Fruit fly (Drosophila melanogaster) whole organism, embryonic: Measurements from ENCODE around the gene Cp190.

ENCODE experiments used
- Asciz ChIP-seq: fragments of 200-800 bp; sonication (Bioruptor generic); optimal IDR thresholded peaks from 2 replicates; lab custom pipeline; 2017; ENCODE audit warnings: missing biosample characterization, mild to moderate bottlenecking, missing genetic modification characterization, missing genetic modification reagents
- Atf3 ChIP-seq: fragments of 200-800 bp; sonication (Bioruptor generic); optimal IDR thresholded peaks from 3 replicates; lab custom pipeline; 2016; ENCODE audit warnings: missing biosample characterization, missing genetic modification characterization
- CG10209 ChIP-seq: fragments of 200-800 bp; sonication (Bioruptor generic); optimal IDR thresholded peaks from 3 replicates; lab custom pipeline; 2017; ENCODE audit warnings: missing biosample characterization, mild to moderate bottlenecking, missing genetic modification characterization, missing genetic modification reagents
- CG10321 ChIP-seq: fragments of 200-800 bp; sonication (Bioruptor generic); IDR thresholded peaks from 2 replicates; pipeline ENCODE4 v1.3.6; 2022; ENCODE audit warnings: missing biosample characterization, missing genetic modification characterization
- CG10431 ChIP-seq: fragments of 200-800 bp; sonication (Bioruptor generic); optimal IDR thresholded peaks from 3 replicates; lab custom pipeline; 2018; ENCODE audit warnings: missing biosample characterization, mild to moderate bottlenecking, missing genetic modification characterization
- CG10565 ChIP-seq: fragments of 200-800 bp; sonication (Bioruptor generic); optimal IDR thresholded peaks from 3 replicates; lab custom pipeline; 2016; ENCODE audit warnings: missing biosample characterization, mild to moderate bottlenecking, missing genetic modification characterization
- CG14965 ChIP-seq: fragments of 200-800 bp; sonication (Bioruptor generic); optimal IDR thresholded peaks from 2 replicates; lab custom pipeline; 2016; ENCODE audit warnings: missing biosample characterization, missing genetic modification characterization, borderline replicate concordance
- CG15514 ChIP-seq: fragments of 200-800 bp; sonication (Bioruptor generic); optimal IDR thresholded peaks from 3 replicates; lab custom pipeline; 2017; ENCODE audit warnings: missing biosample characterization, missing genetic modification characterization, mild to moderate bottlenecking, moderate library complexity, missing genetic modification reagents
- CG17186 ChIP-seq: fragments of 200-800 bp; sonication (Bioruptor generic); optimal IDR thresholded peaks from 3 replicates; lab custom pipeline; 2017; ENCODE audit warnings: missing biosample characterization, missing genetic modification reagents, missing genetic modification characterization
- CG17912 ChIP-seq: fragments of 200-800 bp; sonication (Bioruptor generic); optimal IDR thresholded peaks from 2 replicates; lab custom pipeline; 2018; ENCODE audit warnings: missing biosample characterization, mild to moderate bottlenecking, missing genetic modification characterization
- CG1832 ChIP-seq: fragments of 200-800 bp; sonication (Bioruptor generic); optimal IDR thresholded peaks from 2 replicates; lab custom pipeline; 2017; ENCODE audit warnings: missing biosample characterization, mild to moderate bottlenecking, missing genetic modification characterization, inconsistent platforms
- CG18619 ChIP-seq: fragments of 200-800 bp; sonication (Bioruptor generic); optimal IDR thresholded peaks from 3 replicates; lab custom pipeline; 2017; ENCODE audit warnings: missing biosample characterization, mild to moderate bottlenecking, missing genetic modification characterization
- CG2712 ChIP-seq: fragments of 200-800 bp; optimal IDR thresholded peaks from 3 replicates; lab custom pipeline; 2019; ENCODE audit warnings: missing biosample characterization, mild to moderate bottlenecking, missing genetic modification characterization, moderate library complexity
- CG32767 ChIP-seq: fragments of 200-800 bp; sonication (Bioruptor generic); IDR thresholded peaks from 2 replicates; pipeline ENCODE4 v1.3.6; 2022; ENCODE audit warnings: missing biosample characterization, missing genetic modification characterization
- CG34422 ChIP-seq: fragments of 200-800 bp; sonication (Bioruptor generic); IDR thresholded peaks from 3 replicates; pipeline ENCODE4 v1.3.6; 2022; ENCODE audit warnings: missing biosample characterization, missing genetic modification characterization
- CG4360 ChIP-seq: fragments of 200-800 bp; sonication (Bioruptor generic); IDR thresholded peaks from 2 replicates; pipeline ENCODE4 v1.3.6; 2022; ENCODE audit warnings: missing biosample characterization, missing genetic modification characterization
- CG7372 ChIP-seq: fragments of 200-800 bp; sonication (Bioruptor generic); IDR thresholded peaks from 2 replicates; pipeline ENCODE4 v1.3.6; 2022; ENCODE audit warnings: missing biosample characterization, missing genetic modification characterization
- CG7745 ChIP-seq: fragments of 200-800 bp; sonication (Bioruptor generic); optimal IDR thresholded peaks from 2 replicates; lab custom pipeline; 2018; ENCODE audit warnings: missing biosample characterization, mild to moderate bottlenecking, missing genetic modification characterization, moderate library complexity
- CG7928 ChIP-seq: fragments of 200-800 bp; sonication (Bioruptor generic); optimal IDR thresholded peaks from 2 replicates; lab custom pipeline; 2017; ENCODE audit warnings: missing biosample characterization, mild to moderate bottlenecking, missing genetic modification characterization
- CG8089 ChIP-seq: fragments of 200-800 bp; sonication (Bioruptor generic); optimal IDR thresholded peaks from 3 replicates; lab custom pipeline; 2016; ENCODE audit warnings: missing biosample characterization, missing genetic modification characterization
- CG8359 ChIP-seq: fragments of 200-800 bp; sonication (Bioruptor generic); optimal IDR thresholded peaks from 2 replicates; lab custom pipeline; 2017; ENCODE audit warnings: missing biosample characterization, mild to moderate bottlenecking, missing genetic modification characterization, borderline replicate concordance
- CkIIα-i1 ChIP-seq: fragments of 200-800 bp; sonication (Bioruptor generic); IDR thresholded peaks from 2 replicates; pipeline ENCODE4 v1.3.6; 2022; ENCODE audit warnings: missing biosample characterization, missing genetic modification characterization
- Dad ChIP-seq: fragments of 200-800 bp; sonication (Bioruptor generic); optimal IDR thresholded peaks from 3 replicates; lab custom pipeline; 2016; ENCODE audit warnings: missing biosample characterization, missing genetic modification characterization
- Dip2 ChIP-seq: fragments of 200-800 bp; sonication (Bioruptor generic); IDR thresholded peaks from 2 replicates; pipeline ENCODE4 v1.3.6; 2022; ENCODE audit warnings: missing biosample characterization, missing genetic modification characterization
- Dref ChIP-seq: fragments of 200-800 bp; sonication (Bioruptor generic); IDR thresholded peaks from 2 replicates; pipeline ENCODE4 v1.3.6; 2022; ENCODE audit warnings: missing biosample characterization, missing genetic modification characterization
- HLH3B ChIP-seq: fragments of 200-800 bp; sonication (Bioruptor generic); IDR thresholded peaks from 2 replicates; pipeline ENCODE4 v1.3.6; 2022; ENCODE audit warnings: missing biosample characterization, missing genetic modification characterization
- Lhr ChIP-seq: fragments of 200-800 bp; sonication (Bioruptor generic); optimal IDR thresholded peaks from 3 replicates; lab custom pipeline; 2017; ENCODE audit warnings: mild to moderate bottlenecking, missing biosample characterization, missing genetic modification reagents, missing genetic modification characterization
- Mes4 ChIP-seq: fragments of 200-800 bp; sonication (Bioruptor generic); optimal IDR thresholded peaks from 2 replicates; lab custom pipeline; 2016; ENCODE audit warnings: missing biosample characterization, missing genetic modification characterization
- NC2α ChIP-seq: fragments of 200-800 bp; sonication (Bioruptor generic); optimal IDR thresholded peaks from 2 replicates; lab custom pipeline; 2016; ENCODE audit warnings: missing biosample characterization, missing genetic modification characterization
- Nf-YB ChIP-seq: fragments of 200-800 bp; sonication (Bioruptor generic); optimal IDR thresholded peaks from 3 replicates; lab custom pipeline; 2019; ENCODE audit warnings: missing biosample characterization, mild to moderate bottlenecking, missing genetic modification characterization, moderate library complexity
- Poxn ChIP-seq: fragments of 200-800 bp; sonication (Bioruptor generic); IDR thresholded peaks from 2 replicates; pipeline ENCODE4 v1.3.6; 2022; ENCODE audit warnings: missing biosample characterization, missing genetic modification characterization
- Rfx ChIP-seq: fragments of 200-800 bp; sonication (Bioruptor generic); IDR thresholded peaks from 2 replicates; pipeline ENCODE4 v1.3.6; 2022; ENCODE audit warnings: missing biosample characterization, missing genetic modification characterization
- Tbp ChIP-seq: fragments of >200 bp; optimal IDR thresholded peaks from 2 replicates; lab custom pipeline; 2018; ENCODE audit warnings: missing biosample characterization, missing genetic modification characterization
- Trl ChIP-seq, 3 experiments: fragments of >200 bp in 2 of 3; fragments of 200-800 bp in 1 of 3; sonication (Bioruptor generic) in 1 of 3; optimal IDR thresholded peaks; 2 replicates in 1 of 3; 3 replicates in 2 of 3; lab custom pipeline; 2016 to 2017; ENCODE audit warnings: missing biosample characterization in 1 of 3, missing genetic modification characterization in 1 of 3
- cad ChIP-seq: fragments of >200 bp; optimal IDR thresholded peaks from 2 replicates; lab custom pipeline; 2017; ENCODE audit warnings: missing biosample characterization, missing genetic modification characterization
- crol ChIP-seq: fragments of 200-800 bp; sonication (Bioruptor generic); IDR thresholded peaks from 2 replicates; pipeline ENCODE4 v1.3.6; 2022; ENCODE audit warnings: missing biosample characterization, missing genetic modification characterization
- dan ChIP-seq: fragments of 200-800 bp; sonication (Bioruptor generic); IDR thresholded peaks from 2 replicates; pipeline ENCODE4 v1.3.6; 2022; ENCODE audit warnings: missing biosample characterization, missing genetic modification characterization
- fru ChIP-seq: fragments of >200 bp; optimal IDR thresholded peaks from 2 replicates; lab custom pipeline; 2017
- grau ChIP-seq: fragments of 200-800 bp; optimal IDR thresholded peaks from 3 replicates; lab custom pipeline; 2019; ENCODE audit warnings: missing biosample characterization, mild to moderate bottlenecking, missing genetic modification characterization, moderate library complexity
- h ChIP-seq: fragments of >200 bp; optimal IDR thresholded peaks from 2 replicates; lab custom pipeline; 2017
- ham ChIP-seq: fragments of 200-800 bp; sonication (Bioruptor generic); IDR thresholded peaks from 2 replicates; pipeline ENCODE4 v1.3.6; 2022; ENCODE audit warnings: missing biosample characterization, missing genetic modification characterization
- mam ChIP-seq: fragments of 200-800 bp; sonication (Bioruptor generic); optimal IDR thresholded peaks from 3 replicates; lab custom pipeline; 2016; ENCODE audit warnings: missing biosample characterization, missing genetic modification characterization
- nau ChIP-seq: fragments of 200-800 bp; sonication (Bioruptor generic); optimal IDR thresholded peaks from 3 replicates; lab custom pipeline; 2017; ENCODE audit warnings: missing biosample characterization, mild to moderate bottlenecking, missing genetic modification characterization, missing genetic modification reagents
- org-1 ChIP-seq: fragments of 200-800 bp; sonication (Bioruptor generic); optimal IDR thresholded peaks from 2 replicates; lab custom pipeline; 2017; ENCODE audit warnings: missing biosample characterization, missing genetic modification characterization
- phol ChIP-seq: fragments of 200-800 bp; sonication (Bioruptor generic); optimal IDR thresholded peaks from 3 replicates; lab custom pipeline; 2018; ENCODE audit warnings: missing biosample characterization, mild to moderate bottlenecking, missing genetic modification characterization, moderate library complexity
- run ChIP-seq: fragments of 200-800 bp; sonication (Bioruptor generic); optimal IDR thresholded peaks from 3 replicates; lab custom pipeline; 2018; ENCODE audit warnings: missing biosample characterization, mild to moderate bottlenecking, missing genetic modification characterization
- so ChIP-seq: fragments of 200-800 bp; sonication (Bioruptor generic); IDR thresholded peaks from 3 replicates; pipeline ENCODE4 v1.3.6; 2022; ENCODE audit warnings: missing biosample characterization, missing genetic modification characterization
- sr ChIP-seq: fragments of 200-800 bp; sonication (Bioruptor generic); IDR thresholded peaks from 3 replicates; pipeline ENCODE4 v1.3.6; 2022; ENCODE audit warnings: missing biosample characterization, missing genetic modification characterization
- sug ChIP-seq: fragments of 200-800 bp; optimal IDR thresholded peaks from 2 replicates; lab custom pipeline; 2019; ENCODE audit warnings: missing biosample characterization, mild to moderate bottlenecking, missing genetic modification characterization, moderate library complexity
- tll ChIP-seq, 2 experiments: fragments of 200-800 bp in 1 of 2; fragments of >200 bp in 1 of 2; sonication (Bioruptor generic) in 1 of 2; optimal IDR thresholded peaks; 2 replicates each; lab custom pipeline; 2017 to 2019; ENCODE audit warnings: missing biosample characterization in 2 of 2, missing genetic modification characterization in 2 of 2, mild to moderate bottlenecking in 1 of 2, moderate library complexity in 1 of 2
- vfl ChIP-seq: fragments of 200-800 bp; sonication (Bioruptor generic); optimal IDR thresholded peaks from 2 replicates; lab custom pipeline; 2016; ENCODE audit warnings: missing biosample characterization, missing genetic modification characterization
- z ChIP-seq: fragments of 200-800 bp; sonication (Bioruptor generic); IDR thresholded peaks from 3 replicates; pipeline ENCODE4 v1.3.6; 2022; ENCODE audit warnings: missing biosample characterization, missing genetic modification characterization
- zfh2 ChIP-seq: fragments of 200-800 bp; sonication (Bioruptor generic); optimal IDR thresholded peaks from 2 replicates; lab custom pipeline; 2016; ENCODE audit warnings: missing biosample characterization, missing genetic modification characterization

The Cp190 gene

DNA sequence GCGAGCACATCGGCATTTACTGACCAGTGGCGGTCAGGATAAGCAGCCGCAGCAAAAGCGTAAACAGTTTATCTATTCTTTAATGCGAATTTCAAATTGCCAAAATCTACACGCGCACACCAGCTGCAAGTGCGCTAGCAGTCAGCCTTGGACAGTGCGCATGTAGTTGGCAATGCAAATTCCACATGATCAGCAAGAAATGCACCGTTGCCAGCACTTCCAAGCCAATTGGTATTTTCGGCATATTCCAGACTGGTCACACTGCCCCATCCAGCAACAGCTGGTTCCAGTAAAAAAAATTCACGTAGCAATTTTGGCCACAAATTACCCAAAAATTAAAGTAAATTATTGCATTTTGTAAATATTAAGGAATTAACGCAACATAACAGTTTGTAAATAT is 12.7 kb upstream of the Cp190 start (continued):
- TF ChIP-seq sug (tag; lab: Kevin White, UChicago) (peak; percentile 38), vfl (GFP tag; lab: Kevin White, UChicago) (no peak), CG10565 (GFP tag; lab: Kevin White, UChicago) (no peak), run (tag; lab: Kevin White, UChicago) (no peak), CG2712 (tag; lab: Kevin White, UChicago) (peak; percentile 19), cad (no peak), HLH3B (GFP tag; lab: Robert Waterston, UW) (no peak), CG34422 (GFP tag; lab: Robert Waterston, UW) (no peak), CkIIα-i1 (GFP tag; lab: Robert Waterston, UW) (no peak), CG7928 (peak; percentile 18), CG8089 (GFP tag; lab: Kevin White, UChicago) (no peak), Rfx (GFP tag; lab: Robert Waterston, UW) (no peak), CG10431 (GFP tag; lab: Kevin White, UChicago) (no peak), Asciz (no peak), CG7745 (no peak), Trl (optimal IDR thresholded peaks at IDR 0.05; lab: Kevin White, UChicago) (no peak), Trl (GFP tag; optimal IDR thresholded peaks at IDR 0.05; lab: Kevin White, UChicago) (peak; percentile 19), CG17912 (GFP tag; lab: Kevin White, UChicago) (no peak), zfh2 (GFP tag; lab: Kevin White, UChicago) (peak; percentile 2), CG1832 (GFP tag; lab: Kevin White, UChicago) (no peak), Atf3 (no peak), CG4360 (GFP tag; lab: Robert Waterston, UW) (no peak), Nf-YB (no peak), crol (GFP tag; lab: Robert Waterston, UW) (no peak), CG18619 (GFP tag; lab: Kevin White, UChicago) (no peak), Tbp (no peak), CG7372 (GFP tag; lab: Robert Waterston, UW) (no peak), Dad (peak; percentile 6), NC2α (GFP tag; lab: Kevin White, UChicago) (no peak), dan (GFP tag; lab: Robert Waterston, UW) (no peak), CG10209 (GFP tag; lab: Kevin White, UChicago) (no peak), so (GFP tag; lab: Robert Waterston, UW) (no peak), grau (tag; lab: Kevin White, UChicago) (no peak), z (GFP tag; lab: Robert Waterston, UW) (no peak), CG14965 (GFP tag; lab: Kevin White, UChicago) (no peak), CG10321 (no peak), nau (GFP tag; lab: Kevin White, UChicago) (no peak), Dip2 (GFP tag; lab: Robert Waterston, UW) (no peak), sr (GFP tag; lab: Robert Waterston, UW) (no peak), CG32767 (GFP tag; lab: Robert Waterston, UW) (no peak), org-1 (no peak), CG17186 (GFP tag; lab: Kevin White, UChicago) (peak; percentile 93), CG8359 (GFP tag; lab: Kevin White, UChicago) (no peak), Poxn (GFP tag; lab: Robert Waterston, UW) (no peak), Mes4 (GFP tag; lab: Kevin White, UChicago) (no peak), mam (peak; percentile 28), Dref (GFP tag; lab: Robert Waterston, UW) (no peak), h (lab: Kevin White, UChicago) (no peak), CG15514 (peak; percentile 83), Lhr (GFP tag; lab: Kevin White, UChicago) (peak; percentile 88), tll (GFP tag; optimal IDR thresholded peaks at IDR 0.05; lab: Kevin White, UChicago) (peak in 1 of 2 experiments; percentile 34), fru (lab: Kevin White, UChicago) (no peak), phol (tag; lab: Kevin White, UChicago) (peak; percentile 55), ham (GFP tag; lab: Robert Waterston, UW) (no peak)
